Fruit fly (Drosophila melanogaster): ENCODE results near the gene srp.

Gene srp

dm6 chr3R:16051329-16051679 lies 65.4 kb downstream of the srp start:
- TF ChIP-seq gl (tag; optimal IDR thresholded peaks at IDR 0.05) (peak; percentile 23), CG34367 (tag; optimal IDR thresholded peaks at IDR 0.05) (no peak), Ets98B (GFP tag; IDR thresholded peaks at IDR 0.05) (0 out of 2 replicates have a peak, but pooled peaks have one; percentile 47), CG4496 (GFP tag; IDR thresholded peaks at IDR 0.05) (peak; percentile 70; the same call in 2 of the 3 replicates), CG32121 (GFP tag; IDR thresholded peaks at IDR 0.05) (peak; percentile 53; the same call in 1 of the 2 replicates)
